Fruit fly (Drosophila melanogaster): ENCODE measurements around the gene CG5225.
A peak's percentile ranks its signal among the peaks of the same experiment; 100 is the strongest.

The CG5225 gene

DNA sequence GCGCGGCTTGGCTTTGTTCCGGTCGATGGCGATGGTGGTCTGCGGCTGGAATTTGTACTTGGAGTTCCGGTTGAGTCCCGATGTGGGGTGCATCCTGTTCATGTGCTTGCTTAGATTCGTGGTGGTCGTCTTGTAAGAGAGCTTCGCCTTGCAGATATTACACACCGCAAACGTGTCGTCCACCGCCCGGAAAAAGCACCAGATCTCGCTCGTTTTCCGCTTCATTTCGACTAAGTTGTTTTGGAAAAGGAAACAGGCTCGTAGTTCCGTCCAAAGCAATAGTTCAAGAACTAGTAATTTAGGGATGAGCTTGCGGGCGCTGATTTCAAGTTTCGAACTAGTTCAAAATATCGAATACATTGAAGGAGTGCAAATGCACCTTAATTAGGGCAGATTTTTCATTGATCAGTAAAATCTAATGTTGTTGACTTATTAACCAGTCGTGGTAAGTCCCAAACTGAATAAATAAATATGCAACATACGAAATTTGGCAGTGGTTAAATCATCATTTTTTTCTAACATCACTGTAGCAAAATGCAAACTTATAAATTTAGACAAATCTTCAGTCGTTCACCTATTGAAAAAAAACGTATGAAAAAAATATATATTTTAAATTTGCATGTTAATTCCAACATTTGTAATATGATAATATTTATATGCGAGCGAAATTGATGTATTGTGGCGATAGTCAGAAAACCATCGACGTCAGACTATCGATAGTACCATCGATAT, 14.5 kb downstream of the CG5225 start, which contains the start of the genes bdwf and Patr-1 (continued):
- TF ChIP-seq Rel (GFP tag; optimal IDR thresholded peaks at IDR 0.05) (no peak), Rel (tag; optimal IDR thresholded peaks at IDR 0.05) (no peak), dl (GFP tag; optimal IDR thresholded peaks at IDR 0.05; ENCODE audit: insufficient read depth in 1 of 2, partially characterized antibody in 2 of 2) (no peak), h (GFP tag; optimal IDR thresholded peaks at IDR 0.05) (no peak), brk (GFP tag; optimal IDR thresholded peaks at IDR 0.05) (no peak), rgr (GFP tag; optimal IDR thresholded peaks at IDR 0.05) (no peak), tai (GFP tag; optimal IDR thresholded peaks at IDR 0.05) (no peak), psq (GFP tag; optimal IDR thresholded peaks at IDR 0.05) (peak; percentile 19), pan (optimal IDR thresholded peaks at IDR 0.05) (no peak), CG9705 (GFP tag; optimal IDR thresholded peaks at IDR 0.05) (no peak)

DNA sequence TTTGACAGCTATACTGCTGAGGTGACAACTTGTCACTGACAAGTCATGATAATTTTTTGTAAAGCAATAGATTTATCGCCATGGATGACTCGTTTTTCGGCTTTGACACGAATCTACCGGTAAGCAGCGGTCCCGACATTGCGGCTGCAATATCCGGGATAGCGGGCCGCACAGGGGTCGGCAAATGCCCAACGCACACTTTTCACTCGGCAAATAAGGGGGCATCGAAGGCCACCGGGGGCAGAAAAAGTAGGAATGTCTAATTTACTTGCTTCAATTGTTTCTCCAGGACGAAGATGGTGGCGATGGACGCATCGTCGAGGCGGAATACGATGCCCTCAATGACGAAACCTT, 15.1 kb downstream of the CG5225 start:
- TF ChIP-seq N (GFP tag; optimal IDR thresholded peaks at IDR 0.05), result no peak
- no peak for TF ChIP-seq GATAd (GFP tag; optimal IDR thresholded peaks at IDR 0.05)
- TF ChIP-seq woc (GFP tag; optimal IDR thresholded peaks at IDR 0.05), result no peak
- TF ChIP-seq dmrt93B (GFP tag; optimal IDR thresholded peaks at IDR 0.05), result no peak
- TF ChIP-seq HLH106 (tag; optimal IDR thresholded peaks at IDR 0.05), result no peak
- TF ChIP-seq Hr83 (GFP tag; optimal IDR thresholded peaks at IDR 0.05; ENCODE audit: poor library complexity, severe bottlenecking), result no peak
- no peak for TF ChIP-seq CrebA (GFP tag; optimal IDR thresholded peaks at IDR 0.05; ENCODE audit: borderline replicate concordance)
- TF ChIP-seq h (GFP tag; optimal IDR thresholded peaks at IDR 0.05), result no peak
- no peak for TF ChIP-seq dl (GFP tag; optimal IDR thresholded peaks at IDR 0.05; ENCODE audit: insufficient read depth in 1 of 2, partially characterized antibody in 2 of 2)

DNA sequence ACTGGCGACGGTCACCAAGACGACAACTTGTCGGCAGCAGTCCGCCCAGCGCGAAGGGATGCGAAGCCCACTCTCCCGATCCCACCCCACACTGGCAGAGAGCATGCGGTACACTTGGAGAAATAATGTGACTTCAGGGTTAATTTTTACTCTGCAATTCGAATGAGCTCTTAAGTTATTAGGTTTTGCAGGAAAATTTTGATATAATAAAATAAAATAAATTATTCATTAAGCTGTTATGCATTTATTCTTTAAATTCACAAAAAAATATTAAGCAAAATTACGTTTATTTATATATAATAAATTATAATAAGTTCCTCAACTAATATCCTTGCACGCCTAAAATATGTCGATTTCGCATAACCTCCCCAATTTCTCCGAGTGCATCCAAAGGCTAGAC, 20.4 kb downstream of the CG5225 start:
- TF ChIP-seq pan (optimal IDR thresholded peaks at IDR 0.05) (no peak), foxo (GFP tag; optimal IDR thresholded peaks at IDR 0.05) (peak in 1 of 2 experiments; percentile 4), rgr (GFP tag; optimal IDR thresholded peaks at IDR 0.05) (peak; percentile 18), br (GFP tag; optimal IDR thresholded peaks at IDR 0.05) (no peak)

DNA sequence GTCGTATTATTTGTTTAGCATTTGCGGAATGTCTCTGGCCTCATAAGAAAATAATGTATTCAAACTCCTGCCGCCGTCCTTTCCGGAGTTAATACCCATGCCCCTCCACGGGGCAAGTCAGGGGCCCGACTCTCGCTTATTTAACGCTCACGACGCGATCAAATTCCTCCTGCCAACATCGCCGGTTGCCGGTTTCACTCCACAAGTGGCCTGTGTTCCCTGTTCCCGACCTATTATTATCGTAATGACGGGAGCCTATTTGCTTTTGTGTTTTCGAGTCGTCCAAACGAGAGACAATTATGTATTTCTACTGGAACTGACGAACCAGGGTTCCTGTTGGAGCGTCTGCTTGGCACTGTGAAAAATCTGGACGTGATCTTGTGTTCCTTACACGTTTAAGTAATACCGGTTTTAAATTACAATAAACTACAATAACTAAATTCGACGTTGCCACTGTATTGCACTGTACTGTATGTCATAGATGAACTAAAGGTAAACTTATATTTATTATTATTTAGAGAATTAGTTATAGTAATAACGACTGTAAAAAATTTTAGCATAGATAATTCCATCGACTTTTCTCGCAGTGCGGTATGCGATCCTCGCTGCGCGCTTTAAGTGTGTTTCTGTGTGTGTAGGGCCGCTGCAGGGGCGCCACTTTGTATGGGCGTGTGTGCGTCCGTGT, 24.1 kb downstream of the CG5225 start:
- peak; percentile 69 for TF ChIP-seq brk (GFP tag; optimal IDR thresholded peaks at IDR 0.05)
- no peak for TF ChIP-seq dl (GFP tag; optimal IDR thresholded peaks at IDR 0.05; ENCODE audit: insufficient read depth in 1 of 2, partially characterized antibody in 2 of 2)
- TF ChIP-seq br (GFP tag; optimal IDR thresholded peaks at IDR 0.05), result peak; percentile 71
- no peak for TF ChIP-seq jim (GFP tag; optimal IDR thresholded peaks at IDR 0.05)
- TF ChIP-seq sage (GFP tag; optimal IDR thresholded peaks at IDR 0.05), result peak; percentile 59
- no peak for TF ChIP-seq pan (optimal IDR thresholded peaks at IDR 0.05)
- no peak for TF ChIP-seq Hr78 (GFP tag; optimal IDR thresholded peaks at IDR 0.05)
- no peak for TF ChIP-seq Dif (GFP tag; optimal IDR thresholded peaks at IDR 0.05; ENCODE audit: partially characterized antibody)
- TF ChIP-seq Vsx2 (GFP tag; optimal IDR thresholded peaks at IDR 0.05; ENCODE audit: partially characterized antibody), result no peak
- TF ChIP-seq ey (GFP tag; optimal IDR thresholded peaks at IDR 0.05), result peak; percentile 72
- TF ChIP-seq Hnf4 (GFP tag; optimal IDR thresholded peaks at IDR 0.05), result peak; percentile 59
- peak; percentile 84 for TF ChIP-seq h (GFP tag; optimal IDR thresholded peaks at IDR 0.05)
- peak; percentile 80 for TF ChIP-seq Sp1 (GFP tag; optimal IDR thresholded peaks at IDR 0.05)
- TF ChIP-seq usp (GFP tag; optimal IDR thresholded peaks at IDR 0.05), result no peak
- TF ChIP-seq Hr83 (GFP tag; optimal IDR thresholded peaks at IDR 0.05; ENCODE audit: poor library complexity, severe bottlenecking), result no peak
- TF ChIP-seq dsf (GFP tag; optimal IDR thresholded peaks at IDR 0.05; ENCODE audit: borderline replicate concordance), result no peak
- TF ChIP-seq CG32264 (GFP tag; optimal IDR thresholded peaks at IDR 0.05), result peak; percentile 46
- peak; percentile 71 for TF ChIP-seq fru (GFP tag; optimal IDR thresholded peaks at IDR 0.05)
- TF ChIP-seq GATAd (GFP tag; optimal IDR thresholded peaks at IDR 0.05), result no peak
- TF ChIP-seq psq (GFP tag; optimal IDR thresholded peaks at IDR 0.05), result peak; percentile 62
- peak; percentile 34 for TF ChIP-seq Rel (GFP tag; optimal IDR thresholded peaks at IDR 0.05)
- TF ChIP-seq Rel (tag; optimal IDR thresholded peaks at IDR 0.05), result peak; percentile 39
- TF ChIP-seq woc (GFP tag; optimal IDR thresholded peaks at IDR 0.05), result peak; percentile 78
- peak; percentile 61 for TF ChIP-seq dmrt93B (GFP tag; optimal IDR thresholded peaks at IDR 0.05)
- TF ChIP-seq Abd-B (GFP tag; optimal IDR thresholded peaks at IDR 0.05), result no peak
- no peak for TF ChIP-seq Jra (GFP tag; optimal IDR thresholded peaks at IDR 0.05)
- TF ChIP-seq Dfd (GFP tag; optimal IDR thresholded peaks at IDR 0.05), result no peak
- TF ChIP-seq HLH106 (tag; optimal IDR thresholded peaks at IDR 0.05), result peak; percentile 88
- peak; percentile 34 for TF ChIP-seq tai (GFP tag; optimal IDR thresholded peaks at IDR 0.05)
- TF ChIP-seq CrebA (GFP tag; optimal IDR thresholded peaks at IDR 0.05; ENCODE audit: borderline replicate concordance), result no peak
- no peak for TF ChIP-seq Mio (GFP tag; optimal IDR thresholded peaks at IDR 0.05)
- no peak for TF ChIP-seq N (GFP tag; optimal IDR thresholded peaks at IDR 0.05)
- TF ChIP-seq sv (GFP tag; optimal IDR thresholded peaks at IDR 0.05), result peak; percentile 33
- TF ChIP-seq CG9705 (GFP tag; optimal IDR thresholded peaks at IDR 0.05), result peak; percentile 74
- TF ChIP-seq lola (GFP tag; optimal IDR thresholded peaks at IDR 0.05), result no peak
- no peak for TF ChIP-seq Myc (optimal IDR thresholded peaks at IDR 0.05)
- peak; percentile 79 for TF ChIP-seq OdsH (GFP tag; optimal IDR thresholded peaks at IDR 0.05)
- TF ChIP-seq rgr (GFP tag; optimal IDR thresholded peaks at IDR 0.05), result peak; percentile 66
- TF ChIP-seq foxo (GFP tag; optimal IDR thresholded peaks at IDR 0.05), result peak in 1 of 2 experiments; percentile 63
